ENCODE assay signal across 1 fruit fly cellular context in the genomic region with DNA sequence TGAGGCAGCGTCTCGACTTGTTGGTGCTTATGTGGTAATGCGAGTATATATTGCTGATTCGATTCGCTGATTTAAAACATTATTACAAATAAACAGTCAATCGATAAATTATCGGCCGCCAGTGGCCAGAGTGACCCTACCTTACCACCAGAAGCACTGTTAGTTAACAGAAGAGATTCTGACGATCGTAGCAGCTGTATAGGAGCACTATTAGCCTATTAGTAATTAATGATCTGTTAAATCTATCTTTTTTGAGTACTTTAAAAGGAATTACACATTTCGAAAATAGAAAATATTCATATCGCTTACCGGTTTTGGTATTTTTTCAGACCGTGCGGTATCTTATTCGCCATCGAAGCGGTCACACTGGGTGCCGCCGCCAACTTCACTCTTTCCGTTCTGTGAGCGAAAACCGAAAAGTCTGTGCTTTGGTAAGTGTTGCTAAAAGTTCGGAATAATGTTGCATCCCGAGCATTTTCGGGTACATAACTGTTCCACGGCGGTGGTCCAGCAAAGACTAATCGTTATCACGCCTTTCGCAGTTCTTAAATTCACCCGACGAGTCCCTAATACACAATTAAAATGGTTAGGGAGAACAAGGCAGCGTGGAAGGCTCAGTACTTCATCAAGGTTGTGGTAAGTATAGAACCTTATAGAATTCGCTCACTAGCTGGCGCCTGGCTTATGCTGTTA.
TF ChIP-seq lines count a peak whose summit lies in the region.

A gene (minus strand): TSS at position 51 of the 693 bp plus-strand sequence.
A gene (plus strand): TSS at position 162 of the 693 bp plus-strand sequence.

TF ChIP-seq in whole organism, embryonic, 481 proteins besides CTCF, POLR2A, EP300 and RAD21 (continued from another document):
- TF ChIP-seq CG3407 (GFP tag; optimal IDR thresholded peaks at IDR 0.05; lab: Kevin White, UChicago) (peak; percentile 94), usp (GFP tag; optimal IDR thresholded peaks at IDR 0.05; lab: Kevin White, UChicago) (no peak), tgo (GFP tag; IDR thresholded peaks at IDR 0.05; lab: Robert Waterston, UW) (peak; percentile 75), CG12104 (GFP tag; optimal IDR thresholded peaks at IDR 0.05; lab: Kevin White, UChicago) (peak; percentile 96), Dfd (GFP tag; optimal IDR thresholded peaks at IDR 0.05; lab: Kevin White, UChicago) (no peak), Opbp (GFP tag; IDR thresholded peaks at IDR 0.05; lab: Robert Waterston, UW; ENCODE audit: partially characterized antibody) (peak; percentile 99), gcm2 (GFP tag; optimal IDR thresholded peaks at IDR 0.05; lab: Kevin White, UChicago) (peak; percentile 74), inv (GFP tag; IDR thresholded peaks at IDR 0.05; lab: Robert Waterston, UW; ENCODE audit: partially characterized antibody) (no peak; the same call in 1 of the 2 replicates), pzg (GFP tag; optimal IDR thresholded peaks at IDR 0.05; lab: Kevin White, UChicago) (peak; percentile 93), Six4 (GFP tag; optimal IDR thresholded peaks at IDR 0.05; lab: Kevin White, UChicago) (peak; percentile 82), exex (tag; optimal IDR thresholded peaks at IDR 0.05; lab: Kevin White, UChicago) (peak; percentile 68), CG17385 (GFP tag; optimal IDR thresholded peaks at IDR 0.05; lab: Kevin White, UChicago) (peak; percentile 89), CG10431 (GFP tag; optimal IDR thresholded peaks at IDR 0.05; lab: Kevin White, UChicago) (peak; percentile 94), Sry-β (GFP tag; optimal IDR thresholded peaks at IDR 0.05; lab: Kevin White, UChicago) (peak; percentile 63), CG7357 (GFP tag; IDR thresholded peaks at IDR 0.05; lab: Robert Waterston, UW) (no peak), CG7271 (tag; optimal IDR thresholded peaks at IDR 0.05; lab: Kevin White, UChicago) (peak; percentile 96), NC2α (GFP tag; optimal IDR thresholded peaks at IDR 0.05; lab: Kevin White, UChicago) (peak; percentile 90), CG12942 (GFP tag; optimal IDR thresholded peaks at IDR 0.05; lab: Kevin White, UChicago) (peak; percentile 78), CG9932 (GFP tag; IDR thresholded peaks at IDR 0.05; lab: Robert Waterston, UW) (peak; percentile 75), knrl (GFP tag; IDR thresholded peaks at IDR 0.05; lab: Robert Waterston, UW; ENCODE audit: partially characterized antibody) (peak; percentile 65), org-1 (GFP tag; optimal IDR thresholded peaks at IDR 0.05; lab: Kevin White, UChicago) (peak; percentile 91), CG11085 (GFP tag; IDR thresholded peaks at IDR 0.05; lab: Robert Waterston, UW) (peak; percentile 85), corto (GFP tag; optimal IDR thresholded peaks at IDR 0.05; lab: Kevin White, UChicago) (peak; percentile 4), Dip3 (GFP tag; optimal IDR thresholded peaks at IDR 0.05; lab: Kevin White, UChicago) (peak; percentile 87), CG11696 (GFP tag; IDR thresholded peaks at IDR 0.05; lab: Robert Waterston, UW) (peak; percentile 70), CHES-1-like (GFP tag; optimal IDR thresholded peaks at IDR 0.05; lab: Kevin White, UChicago) (peak; percentile 94), her (GFP tag; optimal IDR thresholded peaks at IDR 0.05; lab: Kevin White, UChicago) (peak; percentile 89), vfl (GFP tag; optimal IDR thresholded peaks at IDR 0.05; lab: Kevin White, UChicago) (peak; percentile 77), CG14860 (GFP tag; IDR thresholded peaks at IDR 0.05; lab: Robert Waterston, UW; ENCODE audit: partially characterized antibody) (0 out of 3 replicates have a peak, but pooled peaks have one; percentile 18), insv (GFP tag; optimal IDR thresholded peaks at IDR 0.05; lab: Kevin White, UChicago) (peak in 1 of 2 experiments; percentile 77), CG9609 (GFP tag; optimal IDR thresholded peaks at IDR 0.05; lab: Kevin White, UChicago) (peak; percentile 88), pfk (GFP tag; optimal IDR thresholded peaks at IDR 0.05; lab: Kevin White, UChicago) (peak; percentile 79)
